Worm (Caenorhabditis elegans): ENCODE data around the gene K04A8.20.

DNA sequence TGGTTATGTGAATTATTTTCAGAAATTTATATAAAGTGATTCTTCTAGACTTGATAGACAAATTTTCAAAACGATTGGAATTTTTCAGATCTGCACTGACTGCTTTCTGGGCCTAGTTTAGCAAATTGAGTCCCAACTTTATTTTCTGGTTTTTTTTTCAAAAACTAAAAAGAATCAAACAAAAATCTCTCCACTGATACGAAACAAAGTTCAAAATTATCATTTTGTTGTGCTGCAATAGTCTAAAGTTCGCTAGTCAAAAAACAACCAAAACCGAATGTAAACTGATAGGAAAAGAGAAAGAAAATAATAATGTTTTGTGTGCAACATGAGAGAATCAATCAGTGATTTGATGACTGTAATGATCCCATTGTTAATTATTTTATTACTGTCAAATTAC is 623 bp downstream of the K04A8.20 start, which contains the start of gene lipl-4:
- TF ChIP-seq pqm-1 (tag; optimal IDR thresholded peaks at IDR 0.05) = no peak
- TF ChIP-seq nhr-11 (tag; optimal IDR thresholded peaks at IDR 0.05) = no peak
- no peak for TF ChIP-seq ama-1 (optimal IDR thresholded peaks at IDR 0.05)
- no peak for TF ChIP-seq sox-4 (tag; optimal IDR thresholded peaks at IDR 0.05)
- TF ChIP-seq nfya-1 (tag; optimal IDR thresholded peaks at IDR 0.05) = no peak
- TF ChIP-seq fkh-10 (GFP tag; optimal IDR thresholded peaks at IDR 0.05) = no peak
- TF ChIP-seq elt-2 (tag; optimal IDR thresholded peaks at IDR 0.05) = no peak
- no peak for TF ChIP-seq rnt-1 (tag; optimal IDR thresholded peaks at IDR 0.05)
- no peak for TF ChIP-seq pros-1 (tag; optimal IDR thresholded peaks at IDR 0.05)
- TF ChIP-seq sox-2 (GFP tag; IDR thresholded peaks at IDR 0.05) = no peak
